Worm (Caenorhabditis elegans) whole organism, L1 larva: ENCODE measurements around the gene T11G6.4.

Experiments
- Y116A8C.19 ChIP-seq: sonication (generic microtip); optimal IDR thresholded peaks from 2 replicates; lab custom pipeline; 2016; ENCODE audit warnings: missing compliant biosample characterization, missing genetic modification characterization, borderline replicate concordance
- aha-1 ChIP-seq: fragments of 150-350 bp; optimal IDR thresholded peaks from 2 replicates; lab custom pipeline; 2014; ENCODE audit warnings: missing biosample characterization, missing genetic modification characterization
- ceh-82 ChIP-seq, 3 experiments: fragments of 150-350 bp in 1 of 3; sonication (generic microtip) in 2 of 3; optimal IDR thresholded peaks; 2 replicates each; lab custom pipeline; 2014 to 2017; ENCODE audit warnings: missing biosample characterization in 3 of 3, missing genetic modification characterization in 3 of 3
- ces-1 ChIP-seq: fragments of 150-350 bp; optimal IDR thresholded peaks from 2 replicates; lab custom pipeline; 2014; ENCODE audit warnings: missing biosample characterization, missing genetic modification reagents, missing genetic modification characterization
- elt-3 ChIP-seq, 6 experiments: fragments of 150-350 bp in 1 of 6; sonication (generic microtip); optimal IDR thresholded peaks; 2 replicates each; lab custom pipeline; 2017 to 2018; ENCODE audit warnings: missing biosample characterization in 6 of 6, missing genetic modification characterization in 6 of 6, inconsistent platforms in 1 of 6
- nhr-19 ChIP-seq: fragments of 200-800 bp; sonication (Bioruptor generic); conservative IDR thresholded peaks from 2 replicates; pipeline ENCODE4 v1.3.6; 2022; ENCODE audit warnings: missing genetic modification characterization, missing compliant biosample characterization
- nhr-20 ChIP-seq: sonication (generic microtip); optimal IDR thresholded peaks from 2 replicates; lab custom pipeline; 2016; ENCODE audit warnings: mild to moderate bottlenecking, missing genetic modification characterization, missing compliant biosample characterization
- nhr-28 ChIP-seq: fragments of 150-350 bp; optimal IDR thresholded peaks from 2 replicates; lab custom pipeline; 2014; ENCODE audit warnings: missing biosample characterization, missing genetic modification characterization
- nhr-47 ChIP-seq: sonication (generic microtip); optimal IDR thresholded peaks from 2 replicates; lab custom pipeline; 2016; ENCODE audit warnings: mild to moderate bottlenecking, missing genetic modification characterization, moderate library complexity, missing compliant biosample characterization
- rnt-1 ChIP-seq: sonication (generic microtip); optimal IDR thresholded peaks from 2 replicates; lab custom pipeline; 2016; ENCODE audit warnings: mild to moderate bottlenecking, missing genetic modification characterization, moderate library complexity, missing compliant biosample characterization
- snpc-4 ChIP-seq: fragments of 150-350 bp; optimal IDR thresholded peaks from 2 replicates; lab custom pipeline; 2014; ENCODE audit warnings: missing biosample characterization, missing genetic modification characterization
- unc-130 ChIP-seq: fragments of 150-350 bp; optimal IDR thresholded peaks from 2 replicates; lab custom pipeline; 2017; ENCODE audit warnings: missing biosample characterization, missing genetic modification characterization, inconsistent platforms
- ztf-4 ChIP-seq: fragments of 150-350 bp; optimal IDR thresholded peaks from 2 replicates; lab custom pipeline; 2014; ENCODE audit warnings: missing biosample characterization, missing genetic modification characterization

- TF ChIP-seq ces-1 (GFP tag; lab: Kevin White, UChicago) (no peak), rnt-1 (tag; lab: Kevin White, UChicago) (no peak), snpc-4 (tag; lab: Kevin White, UChicago) (no peak), elt-3 (tag; optimal IDR thresholded peaks at IDR 0.05; lab: Kevin White, UChicago) (no peak), Y116A8C.19 (tag; lab: Kevin White, UChicago) (no peak), ztf-4 (tag; lab: Kevin White, UChicago) (no peak), ceh-82 (tag; optimal IDR thresholded peaks at IDR 0.05; lab: Kevin White, UChicago) (no peak), nhr-20 (tag; lab: Kevin White, UChicago) (no peak), nhr-47 (tag; lab: Kevin White, UChicago) (no peak), aha-1 (tag; lab: Kevin White, UChicago) (no peak), unc-130 (tag; lab: Kevin White, UChicago) (no peak), nhr-28 (tag; lab: Kevin White, UChicago) (no peak), nhr-19 (GFP tag; lab: Robert Waterston, UW) (no peak)
Measured at ce11 chrIV:10884263-10884662, 32.5 kb upstream of the T11G6.4 start, which contains the start of gene F13E9.5.
